Fruit fly (Drosophila melanogaster) whole organism, prepupa: ENCODE results near the gene Tmep.

ENCODE experiments used
- Blimp-1 ChIP-seq: fragments of 200-800 bp; sonication (Bioruptor generic); optimal IDR thresholded peaks from 3 replicates; lab custom pipeline; 2017; ENCODE audit warnings: missing biosample characterization, missing genetic modification characterization, mild to moderate bottlenecking, moderate library complexity, missing genetic modification reagents
- CG11294 ChIP-seq: fragments of 200-800 bp; sonication (Bioruptor generic); IDR thresholded peaks from 2 replicates; pipeline ENCODE4 v1.3.6; 2022; ENCODE audit warnings: missing biosample characterization, missing genetic modification characterization
- CG11902 ChIP-seq: fragments of 200-800 bp; sonication (Bioruptor generic); optimal IDR thresholded peaks from 3 replicates; lab custom pipeline; 2016; ENCODE audit warnings: missing biosample characterization, missing genetic modification characterization
- CG15336 ChIP-seq: fragments of 200-800 bp; sonication (Bioruptor generic); IDR thresholded peaks from 2 replicates; pipeline ENCODE4 v1.3.6; 2022; ENCODE audit warnings: missing biosample characterization, missing genetic modification characterization
- CG1621 ChIP-seq: fragments of 200-800 bp; sonication (Bioruptor generic); optimal IDR thresholded peaks from 3 replicates; lab custom pipeline; 2018; ENCODE audit warnings: missing biosample characterization, mild to moderate bottlenecking, missing genetic modification characterization
- CG3032 ChIP-seq: fragments of 200-800 bp; optimal IDR thresholded peaks from 2 replicates; lab custom pipeline; 2019; ENCODE audit warnings: missing biosample characterization, mild to moderate bottlenecking, missing genetic modification characterization, moderate library complexity
- CG32006 ChIP-seq: fragments of 200-800 bp; sonication (Bioruptor generic); optimal IDR thresholded peaks from 3 replicates; lab custom pipeline; 2017; ENCODE audit warnings: missing biosample characterization, mild to moderate bottlenecking, missing genetic modification characterization
- CG3919 ChIP-seq: fragments of 200-800 bp; sonication (Bioruptor generic); optimal IDR thresholded peaks from 3 replicates; lab custom pipeline; 2016; ENCODE audit warnings: missing biosample characterization, missing genetic modification characterization
- CG4318 ChIP-seq: fragments of 200-800 bp; sonication (Bioruptor generic); optimal IDR thresholded peaks from 3 replicates; lab custom pipeline; 2017; ENCODE audit warnings: missing biosample characterization, mild to moderate bottlenecking, missing genetic modification characterization
- CG6163 ChIP-seq: fragments of 200-800 bp; sonication (Bioruptor generic); IDR thresholded peaks from 3 replicates; pipeline ENCODE4 v1.3.6; 2022; ENCODE audit warnings: missing biosample characterization, missing genetic modification characterization
- CG6276 ChIP-seq: fragments of 200-800 bp; sonication (Bioruptor generic); optimal IDR thresholded peaks from 2 replicates; lab custom pipeline; 2017; ENCODE audit warnings: missing biosample characterization, mild to moderate bottlenecking, missing genetic modification characterization
- CG6792 ChIP-seq: fragments of 200-800 bp; sonication (Bioruptor generic); optimal IDR thresholded peaks from 3 replicates; lab custom pipeline; 2016; ENCODE audit warnings: missing biosample characterization, missing genetic modification characterization
- CG6808 ChIP-seq: fragments of 200-800 bp; sonication (Bioruptor generic); optimal IDR thresholded peaks from 3 replicates; lab custom pipeline; 2017; ENCODE audit warnings: missing biosample characterization, missing genetic modification characterization, mild to moderate bottlenecking, moderate library complexity, missing genetic modification reagents
- CG6854 ChIP-seq: fragments of 200-800 bp; sonication (Bioruptor generic); optimal IDR thresholded peaks from 2 replicates; lab custom pipeline; 2017; ENCODE audit warnings: missing biosample characterization, mild to moderate bottlenecking, missing genetic modification characterization
- CG7368 ChIP-seq: fragments of 200-800 bp; sonication (Bioruptor generic); optimal IDR thresholded peaks from 3 replicates; lab custom pipeline; 2016; ENCODE audit warnings: missing biosample characterization, missing genetic modification characterization
- CG8119 ChIP-seq: fragments of 200-800 bp; sonication (Bioruptor generic); IDR thresholded peaks from 3 replicates; pipeline ENCODE4 v1.3.6; 2022; ENCODE audit warnings: missing biosample characterization, missing genetic modification characterization
- CG8319 ChIP-seq: fragments of 200-800 bp; sonication (Bioruptor generic); optimal IDR thresholded peaks from 3 replicates; lab custom pipeline; 2016; ENCODE audit warnings: missing biosample characterization, missing genetic modification characterization
- CG8632 ChIP-seq: fragments of 200-800 bp; sonication (Bioruptor generic); optimal IDR thresholded peaks from 3 replicates; lab custom pipeline; 2016; ENCODE audit warnings: missing biosample characterization, missing genetic modification characterization
- CG9139 ChIP-seq: fragments of 200-800 bp; sonication (Bioruptor generic); optimal IDR thresholded peaks from 3 replicates; lab custom pipeline; 2017; ENCODE audit warnings: missing biosample characterization, mild to moderate bottlenecking, missing genetic modification characterization
- Eip75B ChIP-seq: fragments of 200-800 bp; sonication (Bioruptor generic); optimal IDR thresholded peaks from 3 replicates; lab custom pipeline; 2016; ENCODE audit warnings: missing biosample characterization, missing genetic modification characterization
- Eip78C ChIP-seq: fragments of 200-800 bp; sonication (Bioruptor generic); peaks from one replicate; lab custom pipeline; 2016; ENCODE audit warnings: missing biosample characterization, missing genetic modification characterization
- Eip93F ChIP-seq: fragments of 200-800 bp; sonication (Bioruptor generic); optimal IDR thresholded peaks from 2 replicates; lab custom pipeline; 2016; ENCODE audit warnings: missing biosample characterization, mild to moderate bottlenecking, missing genetic modification characterization
- Ets21C ChIP-seq: fragments of 200-800 bp; sonication (Bioruptor generic); optimal IDR thresholded peaks from 3 replicates; lab custom pipeline; 2016; ENCODE audit warnings: missing biosample characterization, missing genetic modification characterization
- Gug ChIP-seq: fragments of 200-800 bp; sonication (Bioruptor generic); IDR thresholded peaks from 2 replicates; pipeline ENCODE4 v1.3.6; 2022; ENCODE audit warnings: missing biosample characterization, missing genetic modification characterization
- Hr39 ChIP-seq: fragments of 200-800 bp; sonication (Bioruptor generic); optimal IDR thresholded peaks from 2 replicates; lab custom pipeline; 2016; ENCODE audit warnings: missing biosample characterization, missing genetic modification characterization
- Lpt ChIP-seq: fragments of 200-800 bp; sonication (Bioruptor generic); optimal IDR thresholded peaks from 3 replicates; lab custom pipeline; 2016; ENCODE audit warnings: missing biosample characterization, missing genetic modification characterization
- Met ChIP-seq: fragments of 200-800 bp; sonication (Bioruptor generic); optimal IDR thresholded peaks from 3 replicates; lab custom pipeline; 2016; ENCODE audit warnings: missing biosample characterization, missing genetic modification characterization
- OdsH ChIP-seq: fragments of 200-800 bp; sonication (Bioruptor generic); optimal IDR thresholded peaks from 3 replicates; lab custom pipeline; 2016; ENCODE audit warnings: missing biosample characterization, missing genetic modification characterization
- Sox102F ChIP-seq: fragments of 200-800 bp; sonication (Bioruptor generic); optimal IDR thresholded peaks from 2 replicates; lab custom pipeline; 2016; ENCODE audit warnings: missing biosample characterization, mild to moderate bottlenecking, missing genetic modification characterization
- Sox15 ChIP-seq: fragments of 200-800 bp; sonication (Bioruptor generic); optimal IDR thresholded peaks from 3 replicates; lab custom pipeline; 2016; ENCODE audit warnings: missing biosample characterization, missing genetic modification characterization
- acj6 ChIP-seq: fragments of 200-800 bp; sonication (Bioruptor generic); optimal IDR thresholded peaks from 3 replicates; lab custom pipeline; 2016; ENCODE audit warnings: missing biosample characterization, missing genetic modification characterization
- dac ChIP-seq: fragments of 200-800 bp; sonication (Bioruptor generic); optimal IDR thresholded peaks from 2 replicates; lab custom pipeline; 2017; ENCODE audit warnings: missing biosample characterization, mild to moderate bottlenecking, missing genetic modification characterization
- dsx ChIP-seq: fragments of 200-800 bp; optimal IDR thresholded peaks from 3 replicates; lab custom pipeline; 2019; ENCODE audit warnings: missing biosample characterization, mild to moderate bottlenecking, missing genetic modification characterization, moderate library complexity; ENCODE audit not compliant: poor library complexity, severe bottlenecking
- eg ChIP-seq: fragments of 200-800 bp; sonication (Bioruptor generic); IDR thresholded peaks from 3 replicates; pipeline ENCODE4 v1.3.6; 2022; ENCODE audit warnings: missing biosample characterization, missing genetic modification characterization
- esn ChIP-seq: fragments of 200-800 bp; sonication (Bioruptor generic); optimal IDR thresholded peaks from 2 replicates; lab custom pipeline; 2016; ENCODE audit warnings: missing biosample characterization, mild to moderate bottlenecking, missing genetic modification characterization, moderate library complexity
- fd59A ChIP-seq: fragments of 200-800 bp; sonication (Bioruptor generic); optimal IDR thresholded peaks from 2 replicates; lab custom pipeline; 2017; ENCODE audit warnings: missing biosample characterization, mild to moderate bottlenecking, missing genetic modification characterization, missing genetic modification reagents
- fd85E ChIP-seq: fragments of 200-800 bp; sonication (Bioruptor generic); optimal IDR thresholded peaks from 3 replicates; lab custom pipeline; 2016; ENCODE audit warnings: missing biosample characterization, missing genetic modification characterization
- fkh ChIP-seq: fragments of 200-800 bp; sonication (Bioruptor generic); optimal IDR thresholded peaks from 3 replicates; lab custom pipeline; 2017; ENCODE audit warnings: missing biosample characterization, mild to moderate bottlenecking, missing genetic modification characterization, moderate library complexity
- lz ChIP-seq: fragments of 200-800 bp; sonication (Bioruptor generic); optimal IDR thresholded peaks from 3 replicates; lab custom pipeline; 2016; ENCODE audit warnings: missing biosample characterization, missing genetic modification characterization
- net ChIP-seq: fragments of 200-800 bp; sonication (Bioruptor generic); optimal IDR thresholded peaks from 3 replicates; lab custom pipeline; 2016; ENCODE audit warnings: missing biosample characterization, missing genetic modification characterization
- pdm3 ChIP-seq: fragments of 200-800 bp; sonication (Bioruptor generic); optimal IDR thresholded peaks from 3 replicates; lab custom pipeline; 2016; ENCODE audit warnings: missing biosample characterization, missing genetic modification characterization
- salr ChIP-seq, 2 experiments: fragments of 200-800 bp; sonication (Bioruptor generic); optimal IDR thresholded peaks; 3 replicates each; lab custom pipeline; 2016 to 2018; ENCODE audit warnings: missing biosample characterization in 2 of 2, missing genetic modification characterization in 2 of 2, mild to moderate bottlenecking in 1 of 2
- spab ChIP-seq: fragments of 200-800 bp; sonication (Bioruptor generic); optimal IDR thresholded peaks from 2 replicates; lab custom pipeline; 2017; ENCODE audit warnings: missing biosample characterization, mild to moderate bottlenecking, missing genetic modification characterization, missing genetic modification reagents
- ss ChIP-seq, 2 experiments: fragments of 200-800 bp; sonication (Bioruptor generic); optimal IDR thresholded peaks; 2 replicates in 1 of 2; 3 replicates in 1 of 2; lab custom pipeline; 2017 to 2018; ENCODE audit warnings: mild to moderate bottlenecking in 2 of 2, missing biosample characterization in 2 of 2, missing genetic modification characterization in 2 of 2, moderate library complexity in 1 of 2
- svp ChIP-seq: fragments of 200-800 bp; sonication (Bioruptor generic); peaks from one replicate; lab custom pipeline; 2016; ENCODE audit warnings: missing biosample characterization, missing genetic modification characterization
- vri ChIP-seq: fragments of 200-800 bp; sonication (Bioruptor generic); optimal IDR thresholded peaks from 3 replicates; lab custom pipeline; 2016; ENCODE audit warnings: missing biosample characterization, mild to moderate bottlenecking, missing genetic modification characterization

The Tmep gene

DNA sequence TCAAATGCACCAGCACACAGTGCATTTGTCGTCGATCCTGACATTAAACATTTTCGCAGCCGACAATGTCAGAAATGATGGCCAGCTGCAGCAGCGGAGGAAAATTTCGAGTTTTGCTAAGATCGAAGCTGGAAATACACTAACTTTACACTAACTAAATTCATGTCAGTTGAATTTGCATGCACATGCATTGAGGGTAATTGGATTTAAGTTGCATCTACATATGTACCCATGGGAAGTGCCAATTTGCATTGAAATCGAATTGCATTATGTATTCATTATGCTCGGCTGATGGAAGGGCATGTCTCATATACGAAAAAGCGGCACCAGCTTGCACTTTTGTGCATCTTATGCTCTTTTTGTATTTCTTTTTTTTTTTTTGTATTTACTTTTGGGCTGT, 15.8 kb downstream of the Tmep start (continued):
- TF ChIP-seq CG7368 (peak; percentile 86), CG8119 (GFP tag; lab: Robert Waterston, UW) (peak; percentile 91), Eip93F (GFP tag; lab: Kevin White, UChicago) (no peak), CG1621 (peak; percentile 50), net (GFP tag; lab: Kevin White, UChicago) (peak; percentile 92), svp (GFP tag; lab: Kevin White, UChicago) (peak; percentile 94), dsx (GFP tag; lab: Kevin White, UChicago) (peak; percentile 76), CG32006 (GFP tag; lab: Kevin White, UChicago) (peak; percentile 80), CG6808 (GFP tag; lab: Kevin White, UChicago) (peak; percentile 79), ss (GFP tag; optimal IDR thresholded peaks at IDR 0.05; lab: Kevin White, UChicago) (peak; percentile 46 to 67), fd59A (GFP tag; lab: Kevin White, UChicago) (peak; percentile 8), CG6792 (GFP tag; lab: Kevin White, UChicago) (peak; percentile 77), CG6854 (GFP tag; lab: Kevin White, UChicago) (peak; percentile 80), CG4318 (GFP tag; lab: Kevin White, UChicago) (peak; percentile 60), salr (GFP tag; optimal IDR thresholded peaks at IDR 0.05; lab: Kevin White, UChicago) (peak; percentile 4 to 73), spab (peak; percentile 76), CG11294 (GFP tag; lab: Robert Waterston, UW) (peak; percentile 94), esn (GFP tag; lab: Kevin White, UChicago) (peak; percentile 80), Ets21C (GFP tag; lab: Kevin White, UChicago) (peak; percentile 63), pdm3 (GFP tag; lab: Kevin White, UChicago) (peak; percentile 81), eg (GFP tag; lab: Robert Waterston, UW) (peak; percentile 96), Gug (GFP tag; lab: Robert Waterston, UW) (peak; percentile 96), CG3032 (tag; lab: Kevin White, UChicago) (peak; percentile 76), CG11902 (GFP tag; lab: Kevin White, UChicago) (peak; percentile 86), Hr39 (GFP tag; lab: Kevin White, UChicago) (peak; percentile 82), CG6163 (GFP tag; lab: Robert Waterston, UW) (peak; percentile 96), CG8632 (GFP tag; lab: Kevin White, UChicago) (peak; percentile 46), vri (GFP tag; lab: Kevin White, UChicago) (peak; percentile 27)

DNA sequence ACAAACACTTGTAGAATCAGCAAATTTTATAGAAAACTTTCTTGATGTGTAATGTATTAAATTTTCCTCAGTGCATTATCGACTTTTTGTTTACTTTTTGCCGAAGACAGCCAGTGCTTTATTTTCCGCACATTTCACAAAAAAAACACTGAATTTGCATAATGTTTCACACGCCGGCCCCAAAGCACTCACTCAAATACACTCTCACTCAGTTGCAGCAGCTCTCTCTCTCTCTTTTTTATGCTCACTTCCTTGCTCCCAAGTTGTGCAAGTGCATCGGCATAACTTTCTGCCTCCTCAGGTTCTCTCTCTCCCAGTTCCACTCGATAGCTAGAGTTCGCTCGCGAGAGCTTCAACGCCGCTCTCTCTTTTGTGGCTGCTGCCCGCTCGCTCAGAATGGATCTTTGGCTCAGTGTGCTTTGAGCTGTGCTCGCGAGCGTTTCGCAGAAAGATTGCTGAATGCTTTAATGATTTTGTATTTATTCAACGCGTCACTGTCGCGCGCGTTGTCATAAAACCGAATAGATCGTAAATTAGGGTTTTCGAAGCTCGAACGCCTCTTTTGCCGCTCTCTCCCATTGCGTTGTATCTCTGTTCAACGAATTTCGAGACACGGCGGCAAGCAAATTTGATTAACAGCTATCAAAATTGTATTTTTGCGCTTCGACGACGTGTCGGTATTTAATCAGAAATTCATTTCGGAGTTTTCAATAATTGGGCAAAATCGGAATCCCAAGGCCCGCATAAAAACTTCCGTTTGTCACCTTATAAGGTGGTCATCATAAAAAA, 17.5 kb downstream of the Tmep start:
- peak; percentile 73 for TF ChIP-seq fkh (GFP tag; lab: Kevin White, UChicago)
- TF ChIP-seq Eip78C = peak; percentile 74
- TF ChIP-seq esn (GFP tag; lab: Kevin White, UChicago) = peak; percentile 8
- no peak for TF ChIP-seq Lpt (GFP tag; lab: Kevin White, UChicago)
- peak; percentile 66 for TF ChIP-seq dsx (GFP tag; lab: Kevin White, UChicago)
- peak; percentile 16 for TF ChIP-seq Eip75B (GFP tag; lab: Kevin White, UChicago)
- TF ChIP-seq svp (GFP tag; lab: Kevin White, UChicago) = peak; percentile 88
- no peak for TF ChIP-seq Sox15 (GFP tag; lab: Kevin White, UChicago)
- peak; percentile 90 for TF ChIP-seq CG6276 (GFP tag; lab: Kevin White, UChicago)
- peak; percentile 70 for TF ChIP-seq CG15336
- TF ChIP-seq CG6792 (GFP tag; lab: Kevin White, UChicago) = no peak
- TF ChIP-seq OdsH (GFP tag; lab: Kevin White, UChicago) = no peak
- TF ChIP-seq spab = peak; percentile 47
- no peak for TF ChIP-seq Eip93F (GFP tag; lab: Kevin White, UChicago)
- peak; percentile 64 for TF ChIP-seq CG6808 (GFP tag; lab: Kevin White, UChicago)
- peak; percentile 52 for TF ChIP-seq Sox102F (GFP tag; lab: Kevin White, UChicago)
- no peak for TF ChIP-seq CG8319 (GFP tag; lab: Kevin White, UChicago)
- no peak for TF ChIP-seq CG8632 (GFP tag; lab: Kevin White, UChicago)
- TF ChIP-seq CG3919 (GFP tag; lab: Kevin White, UChicago) = peak; percentile 41
- no peak for TF ChIP-seq Ets21C (GFP tag; lab: Kevin White, UChicago)
- no peak for TF ChIP-seq acj6
- TF ChIP-seq CG11294 (GFP tag; lab: Robert Waterston, UW) = no peak; the same call in 1 of the 2 replicates
- peak; percentile 38 for TF ChIP-seq CG3032 (tag; lab: Kevin White, UChicago)
- no peak for TF ChIP-seq Blimp-1 (GFP tag; lab: Kevin White, UChicago)
- no peak for TF ChIP-seq CG1621
- TF ChIP-seq lz = no peak
- TF ChIP-seq Gug (GFP tag; lab: Robert Waterston, UW) = peak; percentile 38; the same call in 1 of the 2 replicates
- TF ChIP-seq CG9139 (GFP tag; lab: Kevin White, UChicago) = peak; percentile 66
- peak; percentile 65 for TF ChIP-seq fd85E
- peak; percentile 4 for TF ChIP-seq dac
- peak; percentile 9 for TF ChIP-seq Met (GFP tag; lab: Kevin White, UChicago)
- TF ChIP-seq CG6854 (GFP tag; lab: Kevin White, UChicago) = peak; percentile 81
